Fruit fly (Drosophila melanogaster) whole organism, embryonic: ENCODE measurements around the gene Gr93d.

ENCODE experiments used
- C15 ChIP-seq: fragments of 200-800 bp; sonication (Bioruptor generic); IDR thresholded peaks from 3 replicates; pipeline ENCODE4 v1.3.6; 2022; ENCODE audit warnings: missing biosample characterization, missing genetic modification characterization
- CG10267 ChIP-seq: fragments of 200-800 bp; sonication (Bioruptor generic); optimal IDR thresholded peaks from 2 replicates; lab custom pipeline; 2018; ENCODE audit warnings: missing biosample characterization, mild to moderate bottlenecking, missing genetic modification characterization, moderate library complexity
- CG10366 ChIP-seq: fragments of 200-800 bp; sonication (Bioruptor generic); IDR thresholded peaks from 2 replicates; pipeline ENCODE4 v1.3.6; 2022; ENCODE audit warnings: missing biosample characterization, missing genetic modification characterization
- CG10431 ChIP-seq: fragments of 200-800 bp; sonication (Bioruptor generic); optimal IDR thresholded peaks from 3 replicates; lab custom pipeline; 2018; ENCODE audit warnings: missing biosample characterization, mild to moderate bottlenecking, missing genetic modification characterization
- CG1233 ChIP-seq: fragments of 200-800 bp; sonication (Bioruptor generic); optimal IDR thresholded peaks from 4 replicates; lab custom pipeline; 2018; ENCODE audit warnings: missing biosample characterization, mild to moderate bottlenecking, missing genetic modification characterization
- CG13894 ChIP-seq: fragments of 200-800 bp; sonication (Bioruptor generic); optimal IDR thresholded peaks from 3 replicates; lab custom pipeline; 2018; ENCODE audit warnings: missing biosample characterization, mild to moderate bottlenecking, missing genetic modification characterization, moderate library complexity
- CG17359 ChIP-seq: fragments of 200-800 bp; sonication (Bioruptor generic); optimal IDR thresholded peaks from 3 replicates; lab custom pipeline; 2018; ENCODE audit warnings: missing biosample characterization, mild to moderate bottlenecking, missing genetic modification characterization, moderate library complexity
- CG17361 ChIP-seq: fragments of 200-800 bp; sonication (Bioruptor generic); IDR thresholded peaks from 3 replicates; pipeline ENCODE4 v1.3.6; 2022; ENCODE audit warnings: missing biosample characterization, missing genetic modification characterization
- CG17912 ChIP-seq: fragments of 200-800 bp; sonication (Bioruptor generic); optimal IDR thresholded peaks from 2 replicates; lab custom pipeline; 2018; ENCODE audit warnings: missing biosample characterization, mild to moderate bottlenecking, missing genetic modification characterization
- CG2199 ChIP-seq: fragments of 200-800 bp; sonication (Bioruptor generic); IDR thresholded peaks from 3 replicates; pipeline ENCODE4 v1.3.6; 2022; ENCODE audit warnings: missing biosample characterization, missing genetic modification characterization
- CG2712 ChIP-seq: fragments of 200-800 bp; optimal IDR thresholded peaks from 3 replicates; lab custom pipeline; 2019; ENCODE audit warnings: missing biosample characterization, mild to moderate bottlenecking, missing genetic modification characterization, moderate library complexity
- CG30403 ChIP-seq: fragments of 200-800 bp; sonication (Bioruptor generic); optimal IDR thresholded peaks from 3 replicates; lab custom pipeline; 2016; ENCODE audit warnings: missing biosample characterization, missing genetic modification characterization
- CG3163 ChIP-seq: fragments of 200-800 bp; sonication (Bioruptor generic); optimal IDR thresholded peaks from 3 replicates; lab custom pipeline; 2016; ENCODE audit warnings: missing biosample characterization, missing genetic modification characterization
- CG4617 ChIP-seq: fragments of 200-800 bp; sonication (Bioruptor generic); optimal IDR thresholded peaks from 3 replicates; lab custom pipeline; 2016; ENCODE audit warnings: missing biosample characterization, missing genetic modification characterization, borderline replicate concordance
- CG7556 ChIP-seq: fragments of 200-800 bp; sonication (Bioruptor generic); optimal IDR thresholded peaks from 2 replicates; lab custom pipeline; 2017; ENCODE audit warnings: missing biosample characterization, mild to moderate bottlenecking, missing genetic modification characterization
- CG9215 ChIP-seq: fragments of 200-800 bp; sonication (Bioruptor generic); IDR thresholded peaks from 2 replicates; pipeline ENCODE4 v1.3.6; 2022; ENCODE audit warnings: missing biosample characterization, missing genetic modification characterization
- CG9437 ChIP-seq: fragments of 200-800 bp; sonication (Bioruptor generic); optimal IDR thresholded peaks from 2 replicates; lab custom pipeline; 2018; ENCODE audit warnings: missing biosample characterization, mild to moderate bottlenecking, missing genetic modification characterization
- Dek ChIP-seq: fragments of 200-800 bp; sonication (Bioruptor generic); optimal IDR thresholded peaks from 3 replicates; lab custom pipeline; 2019; ENCODE audit warnings: missing biosample characterization, mild to moderate bottlenecking, missing genetic modification characterization, moderate library complexity
- Fer1 ChIP-seq: fragments of 200-800 bp; sonication (Bioruptor generic); optimal IDR thresholded peaks from 2 replicates; lab custom pipeline; 2017; ENCODE audit warnings: missing biosample characterization, mild to moderate bottlenecking, missing genetic modification characterization
- Fer3 ChIP-seq: fragments of 200-800 bp; sonication (Bioruptor generic); optimal IDR thresholded peaks from 2 replicates; lab custom pipeline; 2018; ENCODE audit warnings: missing biosample characterization, mild to moderate bottlenecking, missing genetic modification characterization, moderate library complexity
- HLH54F ChIP-seq: fragments of 200-800 bp; sonication (Bioruptor generic); optimal IDR thresholded peaks from 3 replicates; lab custom pipeline; 2016; ENCODE audit warnings: missing biosample characterization, missing genetic modification characterization
- HLHmδ ChIP-seq: fragments of 200-800 bp; sonication (Bioruptor generic); optimal IDR thresholded peaks from 2 replicates; lab custom pipeline; 2018; ENCODE audit warnings: missing biosample characterization, mild to moderate bottlenecking, missing genetic modification characterization, moderate library complexity
- Med ChIP-seq: fragments of 200-800 bp; sonication (Bioruptor generic); peaks from one replicate; lab custom pipeline; 2016; ENCODE audit warnings: missing biosample characterization, missing genetic modification characterization, mild to moderate bottlenecking, inconsistent platforms, moderate library complexity
- Meics ChIP-seq: fragments of 200-800 bp; sonication (Bioruptor generic); optimal IDR thresholded peaks from 2 replicates; lab custom pipeline; 2017; ENCODE audit warnings: missing biosample characterization, mild to moderate bottlenecking, missing genetic modification characterization
- Opbp ChIP-seq: fragments of 200-800 bp; sonication (Bioruptor generic); IDR thresholded peaks from 3 replicates; pipeline ENCODE4 v1.3.6; 2022; ENCODE audit warnings: missing biosample characterization, missing genetic modification characterization; ENCODE audit not compliant: partially characterized antibody
- Pdp1 ChIP-seq, 2 experiments: fragments of 200-800 bp; sonication (Bioruptor generic); optimal IDR thresholded peaks; 3 replicates each; lab custom pipeline; 2016; ENCODE audit warnings: missing biosample characterization in 2 of 2, missing genetic modification characterization in 2 of 2, mild to moderate bottlenecking in 1 of 2, moderate library complexity in 1 of 2
- Trl ChIP-seq, 3 experiments: fragments of >200 bp in 2 of 3; fragments of 200-800 bp in 1 of 3; sonication (Bioruptor generic) in 1 of 3; optimal IDR thresholded peaks; 2 replicates in 1 of 3; 3 replicates in 2 of 3; lab custom pipeline; 2016 to 2017; ENCODE audit warnings: missing biosample characterization in 1 of 3, missing genetic modification characterization in 1 of 3
- chinmo ChIP-seq: fragments of 200-800 bp; sonication (Bioruptor generic); IDR thresholded peaks from 4 replicates; pipeline ENCODE4 v1.3.6; 2022; ENCODE audit warnings: missing biosample characterization, missing genetic modification characterization; ENCODE audit not compliant: partially characterized antibody
- fru ChIP-seq: fragments of >200 bp; optimal IDR thresholded peaks from 2 replicates; lab custom pipeline; 2017
- hkb ChIP-seq, 2 experiments: fragments of 200-800 bp in 1 of 2; fragments of >200 bp in 1 of 2; sonication (Bioruptor generic) in 1 of 2; IDR thresholded peaks in 1 of 2; optimal IDR thresholded peaks in 1 of 2; 2 replicates each; pipeline versions ENCODE4 v1.3.6 to Lab custom; 2017 to 2022; ENCODE audit warnings: missing biosample characterization in 1 of 2, missing genetic modification characterization in 1 of 2
- lola ChIP-seq, 3 experiments: fragments of >200 bp in 2 of 3; fragments of 200-800 bp in 1 of 3; sonication (Bioruptor generic) in 1 of 3; optimal IDR thresholded peaks; 2 replicates each; lab custom pipeline; 2017 to 2019; ENCODE audit warnings: missing biosample characterization in 3 of 3, missing genetic modification characterization in 3 of 3, mild to moderate bottlenecking in 1 of 3, moderate library complexity in 1 of 3
- prd ChIP-seq, 3 experiments: fragments of >200 bp in 2 of 3; fragments of 200-800 bp in 1 of 3; sonication (Bioruptor generic) in 1 of 3; optimal IDR thresholded peaks in 2 of 3; IDR thresholded peaks in 1 of 3; 2 replicates in 2 of 3; 3 replicates in 1 of 3; pipeline versions ENCODE4 v1.3.6 to Lab custom; 2017 to 2022; ENCODE audit warnings: missing biosample characterization in 1 of 3, missing genetic modification characterization in 1 of 3
- run ChIP-seq: fragments of 200-800 bp; sonication (Bioruptor generic); optimal IDR thresholded peaks from 3 replicates; lab custom pipeline; 2018; ENCODE audit warnings: missing biosample characterization, mild to moderate bottlenecking, missing genetic modification characterization
- sens ChIP-seq: fragments of 200-800 bp; sonication (Bioruptor generic); peaks from one replicate; lab custom pipeline; 2016; ENCODE audit warnings: missing biosample characterization, missing genetic modification characterization
- slbo ChIP-seq: fragments of 200-800 bp; sonication (Bioruptor generic); IDR thresholded peaks from 2 replicates; pipeline ENCODE4 v1.3.6; 2022; ENCODE audit warnings: missing biosample characterization, missing genetic modification characterization
- tap ChIP-seq: fragments of 200-800 bp; optimal IDR thresholded peaks from 3 replicates; lab custom pipeline; 2019; ENCODE audit warnings: missing biosample characterization, mild to moderate bottlenecking, missing genetic modification characterization, moderate library complexity
- tgo ChIP-seq: fragments of 200-800 bp; sonication (Bioruptor generic); IDR thresholded peaks from 3 replicates; pipeline ENCODE4 v1.3.6; 2022; ENCODE audit warnings: missing biosample characterization, missing genetic modification characterization
- usp ChIP-seq: fragments of >200 bp; optimal IDR thresholded peaks from 2 replicates; lab custom pipeline; 2017; ENCODE audit warnings: missing biosample characterization, missing genetic modification characterization
- vvl ChIP-seq: fragments of 200-800 bp; sonication (Bioruptor generic); IDR thresholded peaks from 2 replicates; pipeline ENCODE4 v1.3.6; 2022; ENCODE audit warnings: missing biosample characterization, missing genetic modification characterization
- zfh2 ChIP-seq: fragments of 200-800 bp; sonication (Bioruptor generic); optimal IDR thresholded peaks from 2 replicates; lab custom pipeline; 2016; ENCODE audit warnings: missing biosample characterization, missing genetic modification characterization

The Gr93d gene

dm6 chr3R:21852579-21853233 lies 6.2 kb upstream of the Gr93d start (continued):
- no peak for TF ChIP-seq CG9215
- peak; percentile 67 for TF ChIP-seq sens
- TF ChIP-seq zfh2: peak; percentile 53
- TF ChIP-seq CG2199: peak; percentile 68; the same call in 2 of the 3 replicates
- peak; percentile 23 for TF ChIP-seq Fer1 (GFP tag; lab: Kevin White, UChicago)
- no peak for TF ChIP-seq usp (GFP tag; lab: Kevin White, UChicago)
- TF ChIP-seq tgo: no peak; the same call in 2 of the 3 replicates
- no peak for TF ChIP-seq Trl (optimal IDR thresholded peaks at IDR 0.05; lab: Kevin White, UChicago)
- TF ChIP-seq Trl (GFP tag; optimal IDR thresholded peaks at IDR 0.05; lab: Kevin White, UChicago): peak; percentile 30
- no peak for TF ChIP-seq lola (GFP tag; optimal IDR thresholded peaks at IDR 0.05; lab: Kevin White, UChicago)
- peak; percentile 10 for TF ChIP-seq CG17359 (tag; lab: Kevin White, UChicago)
- TF ChIP-seq chinmo (GFP tag; lab: Robert Waterston, UW): peak; percentile 26; the same call in 1 of the 4 replicates
- peak; percentile 41; the same call in 1 of the 2 replicates for TF ChIP-seq vvl
- TF ChIP-seq CG10431 (GFP tag; lab: Kevin White, UChicago): no peak
- peak; percentile 59 for TF ChIP-seq Meics (GFP tag; lab: Kevin White, UChicago)
- TF ChIP-seq prd (optimal IDR thresholded peaks at IDR 0.05; lab: Kevin White, UChicago): no peak
- TF ChIP-seq prd (GFP tag; IDR thresholded peaks at IDR 0.05; lab: Robert Waterston, UW): no peak
- TF ChIP-seq Dek (tag; lab: Kevin White, UChicago): peak; percentile 32
- no peak for TF ChIP-seq CG10366 (GFP tag; lab: Robert Waterston, UW)
- no peak for TF ChIP-seq CG1233 (GFP tag; lab: Kevin White, UChicago)
- no peak for TF ChIP-seq C15
- TF ChIP-seq hkb (optimal IDR thresholded peaks at IDR 0.05; lab: Kevin White, UChicago): no peak
- 0 out of 2 replicates have a peak, but pooled peaks have one; percentile 8 for TF ChIP-seq hkb (GFP tag; IDR thresholded peaks at IDR 0.05; lab: Robert Waterston, UW)
- TF ChIP-seq CG7556 (GFP tag; lab: Kevin White, UChicago): peak; percentile 46
- TF ChIP-seq CG10267 (tag; lab: Kevin White, UChicago): peak; percentile 6
- TF ChIP-seq HLH54F: peak; percentile 3
- TF ChIP-seq CG3163: peak; percentile 6
- no peak for TF ChIP-seq CG4617 (GFP tag; lab: Kevin White, UChicago)
- TF ChIP-seq run (tag; lab: Kevin White, UChicago): no peak
- no peak for TF ChIP-seq CG13894
- TF ChIP-seq HLHmδ (GFP tag; lab: Kevin White, UChicago): no peak
- no peak for TF ChIP-seq fru (lab: Kevin White, UChicago)
- no peak for TF ChIP-seq Opbp
- TF ChIP-seq CG9437 (GFP tag; lab: Kevin White, UChicago): peak; percentile 30
- TF ChIP-seq Med (GFP tag; lab: Kevin White, UChicago): peak; percentile 78
- TF ChIP-seq CG17361 (GFP tag; lab: Robert Waterston, UW): 0 out of 3 replicates have a peak, but pooled peaks have one; percentile 31
- peak; percentile 43 for TF ChIP-seq CG2712
- TF ChIP-seq tap (tag; lab: Kevin White, UChicago): peak; percentile 28
- peak; percentile 22; the same call in 1 of the 2 replicates for TF ChIP-seq slbo (GFP tag; lab: Robert Waterston, UW)
- no peak for TF ChIP-seq CG17912 (GFP tag; lab: Kevin White, UChicago)
- TF ChIP-seq Pdp1 (GFP tag; optimal IDR thresholded peaks at IDR 0.05; lab: Kevin White, UChicago): peak; percentile 15 to 84
- peak; percentile 31 for TF ChIP-seq CG30403 (GFP tag; lab: Kevin White, UChicago)
- peak; percentile 39 for TF ChIP-seq Fer3
